Worm (Caenorhabditis elegans): ENCODE measurements around the gene R11D1.4.

DNA sequence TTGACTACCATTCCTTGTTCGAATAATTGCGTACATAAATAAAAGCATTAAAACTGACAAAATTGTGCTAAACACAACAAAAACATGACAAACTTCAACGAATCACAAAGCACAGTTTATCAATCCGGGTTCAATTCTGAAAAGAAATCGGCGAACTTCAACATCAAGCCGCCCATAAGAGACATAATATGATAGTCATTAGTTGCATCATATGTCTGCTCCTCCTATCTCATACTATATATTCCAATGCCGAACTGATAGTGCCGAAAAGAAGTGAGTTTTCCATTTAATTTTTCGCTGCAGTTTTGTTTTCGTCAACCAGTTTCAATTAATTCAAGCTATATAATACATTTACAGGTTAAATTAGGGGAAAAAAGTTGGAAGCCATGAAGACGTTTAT lies 27.7 kb upstream of the R11D1.4 start, which contains the start of gene hrg-7:
- TF ChIP-seq him-1 (tag; optimal IDR thresholded peaks at IDR 0.05) (no peak), dao-5 (tag; optimal IDR thresholded peaks at IDR 0.05) (no peak), W03F9.2 (tag; optimal IDR thresholded peaks at IDR 0.05) (no peak)

Measured in whole organism, L4/young adult.